Fruit fly (Drosophila melanogaster): ENCODE results near the gene Eip74EF.
A peak's percentile ranks its signal among the peaks of the same experiment; 100 is the strongest.

Eip74EF gene

dm6 chr3L:17619209-17619705 lies at the start of gene Eip74EF:
Gene Eip74EF, minus strand, starts transcription at chr3L:17619325.
- TF ChIP-seq CG1603 (tag; optimal IDR thresholded peaks at IDR 0.05) (peak; percentile 21), bowl (GFP tag; IDR thresholded peaks at IDR 0.05) (no peak), Eip74EF (GFP tag; optimal IDR thresholded peaks at IDR 0.05) (peak in 1 of 2 experiments; percentile 55), onecut (GFP tag; IDR thresholded peaks at IDR 0.05) (peak; percentile 26; the same call in 1 of the 2 replicates), ERR (GFP tag; optimal IDR thresholded peaks at IDR 0.05) (no peak), btn (GFP tag; optimal IDR thresholded peaks at IDR 0.05) (no peak), ftz-f1 (GFP tag; optimal IDR thresholded peaks at IDR 0.05) (peak; percentile 78), cad (GFP tag; optimal IDR thresholded peaks at IDR 0.05) (no peak), amos (GFP tag; IDR thresholded peaks at IDR 0.05; ENCODE audit: partially characterized antibody) (peak; percentile 7; the same call in 1 of the 2 replicates), MESR4 (GFP tag; optimal IDR thresholded peaks at IDR 0.05) (no peak), unpg (GFP tag; optimal IDR thresholded peaks at IDR 0.05) (peak; percentile 21), corto (GFP tag; optimal IDR thresholded peaks at IDR 0.05) (peak; percentile 24), CG4360 (GFP tag; IDR thresholded peaks at IDR 0.05) (0 out of 2 replicates have a peak, but pooled peaks have one; percentile 26), hb (GFP tag; IDR thresholded peaks at IDR 0.05; ENCODE audit: partially characterized antibody) (no peak), CG4424 (GFP tag; optimal IDR thresholded peaks at IDR 0.05) (peak; percentile 5), ssp (GFP tag; IDR thresholded peaks at IDR 0.05) (no peak), Opbp (GFP tag; IDR thresholded peaks at IDR 0.05; ENCODE audit: partially characterized antibody) (0 out of 3 replicates have a peak, but pooled peaks have one; percentile 43), phol (tag; optimal IDR thresholded peaks at IDR 0.05) (peak; percentile 4), CG3163 (GFP tag; optimal IDR thresholded peaks at IDR 0.05) (peak; percentile 89), CG11695 (GFP tag; IDR thresholded peaks at IDR 0.05) (0 out of 3 replicates have a peak, but pooled peaks have one; percentile 25), CG13287 (GFP tag; IDR thresholded peaks at IDR 0.05; ENCODE audit: partially characterized antibody) (peak; percentile 26; the same call in 1 of the 2 replicates), CG10147 (GFP tag; optimal IDR thresholded peaks at IDR 0.05) (no peak), zfh1 (GFP tag; IDR thresholded peaks at IDR 0.05) (peak; percentile 43; the same call in 1 of the 3 replicates), CG18476 (GFP tag; optimal IDR thresholded peaks at IDR 0.05) (no peak), Nf-YB (GFP tag; optimal IDR thresholded peaks at IDR 0.05) (no peak), aop (GFP tag; IDR thresholded peaks at IDR 0.05) (no peak), Med (GFP tag) (peak; percentile 63), ind (GFP tag; optimal IDR thresholded peaks at IDR 0.05) (peak; percentile 1), gsb (GFP tag; IDR thresholded peaks at IDR 0.05) (0 out of 2 replicates have a peak, but pooled peaks have one; percentile 26), hbn (GFP tag; IDR thresholded peaks at IDR 0.05; ENCODE audit: partially characterized antibody) (peak; percentile 25; the same call in 1 of the 2 replicates), cg (GFP tag; optimal IDR thresholded peaks at IDR 0.05) (peak; percentile 73), CG8765 (GFP tag; IDR thresholded peaks at IDR 0.05) (no peak), otp (GFP tag; IDR thresholded peaks at IDR 0.05) (no peak; the same call in 2 of the 3 replicates), hkb (optimal IDR thresholded peaks at IDR 0.05) (no peak), hkb (GFP tag; IDR thresholded peaks at IDR 0.05) (peak; percentile 48; the same call in 1 of the 2 replicates), crol (GFP tag; IDR thresholded peaks at IDR 0.05) (no peak), CG30020 (tag; optimal IDR thresholded peaks at IDR 0.05) (no peak), sd (tag; optimal IDR thresholded peaks at IDR 0.05) (peak; percentile 10), nom (GFP tag; optimal IDR thresholded peaks at IDR 0.05) (peak; percentile 77), bsh (GFP tag; optimal IDR thresholded peaks at IDR 0.05) (peak; percentile 42 to 62), Jarid2 (GFP tag; optimal IDR thresholded peaks at IDR 0.05) (peak; percentile 72), Asciz (GFP tag; optimal IDR thresholded peaks at IDR 0.05) (no peak), Trl (optimal IDR thresholded peaks at IDR 0.05) (peak; percentile 80), Trl (GFP tag; optimal IDR thresholded peaks at IDR 0.05) (no peak), CHES-1-like (GFP tag; optimal IDR thresholded peaks at IDR 0.05) (no peak), tll (GFP tag; optimal IDR thresholded peaks at IDR 0.05) (no peak), CG2712 (tag; optimal IDR thresholded peaks at IDR 0.05) (peak; percentile 3), CG12236 (GFP tag; optimal IDR thresholded peaks at IDR 0.05) (no peak), gem (tag; optimal IDR thresholded peaks at IDR 0.05) (peak; percentile 15)
